Fruit fly (Drosophila melanogaster) whole organism, embryonic: ENCODE measurements around the gene Cralbp.

Experiments used
- CG5245 ChIP-seq: fragments of 200-800 bp; sonication (Bioruptor generic); optimal IDR thresholded peaks from 3 replicates; lab custom pipeline; 2016; ENCODE audit warnings: missing biosample characterization, missing genetic modification characterization
- E2f2 ChIP-seq: fragments of 200-800 bp; sonication (Bioruptor generic); IDR thresholded peaks from 2 replicates; pipeline ENCODE4 v1.3.6; 2022; ENCODE audit warnings: missing biosample characterization, missing genetic modification characterization
- Spps ChIP-seq: fragments of 200-800 bp; sonication (Bioruptor generic); optimal IDR thresholded peaks from 2 replicates; lab custom pipeline; 2018; ENCODE audit warnings: missing biosample characterization, mild to moderate bottlenecking, missing genetic modification characterization
- kni ChIP-seq: fragments of 200-800 bp; sonication (Bioruptor generic); optimal IDR thresholded peaks from 3 replicates; lab custom pipeline; 2017; ENCODE audit warnings: mild to moderate bottlenecking, missing biosample characterization, missing genetic modification reagents, missing genetic modification characterization
- ttk ChIP-seq: fragments of 200-800 bp; sonication (Bioruptor generic); IDR thresholded peaks from 2 replicates; pipeline ENCODE4 v2.1.2; 2022; ENCODE audit warnings: missing biosample characterization, missing genetic modification characterization

DNA sequence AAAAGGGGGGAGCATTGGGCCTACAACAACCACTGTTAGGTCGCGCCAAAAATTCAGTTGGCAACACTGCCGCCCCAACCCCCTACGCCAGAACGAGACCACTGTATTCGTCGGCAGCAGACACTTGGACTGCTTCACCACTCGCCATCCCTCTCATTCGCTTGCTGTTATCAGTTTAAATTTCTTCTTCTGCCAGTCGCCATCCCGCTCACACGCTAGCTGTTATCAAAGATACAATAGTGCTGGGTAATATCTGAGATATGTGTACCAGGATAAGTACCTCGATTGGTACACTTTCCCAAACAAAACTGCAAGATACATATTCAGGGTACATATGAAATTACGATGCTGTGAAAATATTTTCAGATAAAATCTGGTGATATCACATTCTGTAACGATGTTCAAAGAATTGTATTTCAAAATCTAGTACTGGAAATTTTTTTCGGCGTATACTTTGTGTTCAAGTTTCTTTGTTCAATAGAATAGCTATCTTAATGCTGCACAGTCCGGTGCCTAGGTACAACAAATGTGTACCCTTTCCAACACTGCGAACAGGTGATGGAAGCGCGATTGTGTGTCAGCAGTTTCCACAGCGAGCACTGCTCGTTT, 15.6 kb downstream of the Cralbp start:
- peak; percentile 41; the same call in 1 of the 2 replicates for TF ChIP-seq ttk (GFP tag; lab: Robert Waterston, UW)
- peak; percentile 77 for TF ChIP-seq kni (GFP tag; lab: Kevin White, UChicago)
- peak; percentile 46 for TF ChIP-seq CG5245 (GFP tag; lab: Kevin White, UChicago)
- TF ChIP-seq E2f2 (GFP tag; lab: Robert Waterston, UW) = peak; percentile 41; the same call in 1 of the 2 replicates
- TF ChIP-seq Spps (tag; lab: Kevin White, UChicago) = peak; percentile 48
